Fruit fly (Drosophila melanogaster) whole organism: ENCODE results near the gene Cpr62Bc.

Experiments used
- Dll ChIP-seq: fragments of >200 bp; optimal IDR thresholded peaks from 2 replicates; lab custom pipeline; 2017
- EcR ChIP-seq, 2 experiments: fragments of >200 bp; optimal IDR thresholded peaks; 2 replicates each; lab custom pipeline; 2017; ENCODE audit warnings: missing biosample characterization in 2 of 2, missing genetic modification characterization in 2 of 2, missing genetic modification reagents in 2 of 2
- pan ChIP-seq: fragments of >200 bp; optimal IDR thresholded peaks from 2 replicates; lab custom pipeline; 2017
- usp ChIP-seq: fragments of >200 bp; optimal IDR thresholded peaks from 2 replicates; lab custom pipeline; 2017; ENCODE audit warnings: missing biosample characterization, missing genetic modification characterization, mixed read lengths

dm6 chr3L:1865121-1865727 is 23.3 kb upstream of the Cpr62Bc start, which contains the start of the genes HBS1 and CG12025:
- TF ChIP-seq Dll (lab: Kevin White, UChicago), result no peak
- TF ChIP-seq pan (lab: Kevin White, UChicago), result no peak
- no peak for TF ChIP-seq EcR (GFP tag; optimal IDR thresholded peaks at IDR 0.05; lab: Kevin White, UChicago)
- TF ChIP-seq usp, result no peak
